Worm (Caenorhabditis elegans) whole organism, dauer: ENCODE measurements around the gene F13B9.2.
"Not testable (repeated sequence)": the region's sequence is repeated elsewhere in the genome, so short reads cannot be mapped to it uniquely, and the experiment has no call there.

Experiments used
- unc-62 ChIP-seq: sonication (generic microtip); optimal IDR thresholded peaks from 2 replicates; lab custom pipeline; 2017; ENCODE audit warnings: missing biosample characterization, missing genetic modification reagents, missing genetic modification characterization

Gene F13B9.2

ce11 chrX:8321811-8322210, 36.3 kb downstream of the F13B9.2 start, which contains the start of gene abu-9:
Gene abu-9, plus strand, starts transcription at chrX:8322111.
- TF ChIP-seq unc-62 (GFP tag; lab: Kevin White, UChicago), result not testable (repeated sequence)

ce11 chrX:8323371-8323770, 37.9 kb downstream of the F13B9.2 start, which contains the start of gene R09F10.1:
Gene R09F10.1, plus strand, starts transcription at chrX:8323592.
- TF ChIP-seq unc-62 (GFP tag; lab: Kevin White, UChicago), result no peak

- TF ChIP-seq unc-62 (GFP tag; lab: Kevin White, UChicago), result no peak
Measured at ce11 chrX:8326394-8326793, 40.9 kb downstream of the F13B9.2 start, which contains the start of gene R09F10.8. Gene R09F10.8, minus strand, starts transcription at chrX:8326451.

- TF ChIP-seq unc-62 (GFP tag; lab: Kevin White, UChicago), result no peak
Measured at ce11 chrX:8327800-8328199, 42.3 kb downstream of the F13B9.2 start, which contains the start of gene F55E10.4. Gene F55E10.4, minus strand, starts transcription at chrX:8327900.
